Worm (Caenorhabditis elegans) whole organism, L2 larva: Measurements from ENCODE around the gene srg-1.

Experiments
- C34F6.9 ChIP-seq: fragments of 150-350 bp; optimal IDR thresholded peaks from 2 replicates; lab custom pipeline; 2014; ENCODE audit warnings: missing biosample characterization, missing genetic modification characterization
- F13H6.1 ChIP-seq: sonication (generic microtip); optimal IDR thresholded peaks from 2 replicates; lab custom pipeline; 2016; ENCODE audit warnings: missing genetic modification characterization, missing compliant biosample characterization
- R02D3.7 ChIP-seq: fragments of 150-350 bp; optimal IDR thresholded peaks from 2 replicates; lab custom pipeline; 2014; ENCODE audit warnings: missing biosample characterization, missing genetic modification characterization
- ZK546.5 ChIP-seq: sonication (generic microtip); optimal IDR thresholded peaks from 2 replicates; lab custom pipeline; 2017; ENCODE audit warnings: missing biosample characterization, missing genetic modification characterization
- alr-1 ChIP-seq: fragments of 150-350 bp; optimal IDR thresholded peaks from 2 replicates; lab custom pipeline; 2014; ENCODE audit warnings: missing biosample characterization, missing genetic modification characterization
- ama-1 ChIP-seq: fragments of 150-350 bp; optimal IDR thresholded peaks from 2 replicates; lab custom pipeline; 2018; ENCODE audit warnings: inconsistent platforms
- blmp-1 ChIP-seq: sonication (generic microtip); optimal IDR thresholded peaks from 2 replicates; lab custom pipeline; 2017; ENCODE audit warnings: missing genetic modification characterization, mild to moderate bottlenecking, missing compliant biosample characterization, antibody characterized with exemption, moderate library complexity; ENCODE audit not compliant: insufficient read depth
- crh-2 ChIP-seq: sonication (generic microtip); optimal IDR thresholded peaks from 2 replicates; lab custom pipeline; 2017; ENCODE audit warnings: missing biosample characterization, missing genetic modification characterization
- dmd-4 ChIP-seq: sonication (generic microtip); optimal IDR thresholded peaks from 2 replicates; lab custom pipeline; 2017; ENCODE audit warnings: missing biosample characterization, missing genetic modification characterization
- elt-1 ChIP-seq: fragments of 150-350 bp; optimal IDR thresholded peaks from 2 replicates; lab custom pipeline; 2014; ENCODE audit warnings: missing biosample characterization, missing genetic modification characterization
- elt-3 ChIP-seq: sonication (generic microtip); optimal IDR thresholded peaks from 2 replicates; lab custom pipeline; 2017; ENCODE audit warnings: missing biosample characterization, missing genetic modification characterization
- fos-1 ChIP-seq: fragments of 150-350 bp; optimal IDR thresholded peaks from 2 replicates; lab custom pipeline; 2014; ENCODE audit warnings: missing biosample characterization, missing genetic modification characterization
- gmeb-1 ChIP-seq: fragments of 150-350 bp; optimal IDR thresholded peaks from 2 replicates; lab custom pipeline; 2014; ENCODE audit warnings: missing biosample characterization, missing genetic modification characterization
- lin-11 ChIP-seq: fragments of 150-350 bp; sonication (generic microtip); optimal IDR thresholded peaks from 2 replicates; lab custom pipeline; 2014; ENCODE audit warnings: missing biosample characterization, missing genetic modification characterization, inconsistent platforms, mixed read lengths
- lin-13 ChIP-seq: fragments of 150-350 bp; optimal IDR thresholded peaks from 2 replicates; lab custom pipeline; 2014; ENCODE audit warnings: missing biosample characterization, missing genetic modification reagents, missing genetic modification characterization
- lin-39 ChIP-seq: fragments of 150-350 bp; optimal IDR thresholded peaks from 2 replicates; lab custom pipeline; 2014; ENCODE audit warnings: missing biosample characterization, missing genetic modification reagents, missing genetic modification characterization
- lsy-2 ChIP-seq, 2 experiments: fragments of 150-350 bp in 1 of 2; sonication (generic microtip) in 1 of 2; optimal IDR thresholded peaks; 2 replicates each; lab custom pipeline; 2014 to 2017; ENCODE audit warnings: missing biosample characterization in 2 of 2, missing genetic modification characterization in 2 of 2
- mab-5 ChIP-seq: fragments of 150-350 bp; optimal IDR thresholded peaks from 2 replicates; lab custom pipeline; 2014; ENCODE audit warnings: missing biosample characterization, missing genetic modification characterization
- mbf-1 ChIP-seq: sonication (generic microtip); optimal IDR thresholded peaks from 2 replicates; lab custom pipeline; 2017; ENCODE audit warnings: missing biosample characterization, missing genetic modification characterization
- nhr-10 ChIP-seq: sonication (generic microtip); optimal IDR thresholded peaks from 2 replicates; lab custom pipeline; 2017; ENCODE audit warnings: missing biosample characterization, missing genetic modification characterization
- nhr-11 ChIP-seq: fragments of 150-350 bp; optimal IDR thresholded peaks from 2 replicates; lab custom pipeline; 2014; ENCODE audit warnings: missing biosample characterization, missing genetic modification characterization
- nhr-129 ChIP-seq: fragments of 150-350 bp; optimal IDR thresholded peaks from 2 replicates; lab custom pipeline; 2014; ENCODE audit warnings: missing biosample characterization, missing genetic modification characterization
- nhr-21 ChIP-seq: fragments of 150-350 bp; optimal IDR thresholded peaks from 2 replicates; lab custom pipeline; 2014; ENCODE audit warnings: missing biosample characterization, missing genetic modification characterization
- nhr-23 ChIP-seq: fragments of 150-350 bp; optimal IDR thresholded peaks from 2 replicates; lab custom pipeline; 2014; ENCODE audit warnings: missing biosample characterization, missing genetic modification reagents, missing genetic modification characterization
- nhr-237 ChIP-seq: fragments of 150-350 bp; optimal IDR thresholded peaks from 2 replicates; lab custom pipeline; 2014; ENCODE audit warnings: missing biosample characterization, missing genetic modification characterization
- nhr-6 ChIP-seq: fragments of 150-350 bp; optimal IDR thresholded peaks from 2 replicates; lab custom pipeline; 2014; ENCODE audit warnings: missing biosample characterization, missing genetic modification characterization
- peb-1 ChIP-seq: fragments of 150-350 bp; optimal IDR thresholded peaks from 2 replicates; lab custom pipeline; 2014; ENCODE audit warnings: missing biosample characterization, missing genetic modification characterization
- sem-4 ChIP-seq: fragments of 150-350 bp; optimal IDR thresholded peaks from 2 replicates; lab custom pipeline; 2014; ENCODE audit warnings: missing biosample characterization, missing genetic modification reagents, missing genetic modification characterization
- sma-3 ChIP-seq: sonication (generic microtip); optimal IDR thresholded peaks from 2 replicates; lab custom pipeline; 2016; ENCODE audit warnings: missing genetic modification reagents, missing genetic modification characterization, missing compliant biosample characterization
- snpc-4 ChIP-seq: fragments of 150-350 bp; optimal IDR thresholded peaks from 2 replicates; lab custom pipeline; 2014; ENCODE audit warnings: missing biosample characterization, missing genetic modification characterization
- unc-39 ChIP-seq: fragments of 150-350 bp; optimal IDR thresholded peaks from 2 replicates; lab custom pipeline; 2014; ENCODE audit warnings: missing biosample characterization, missing genetic modification characterization
- unc-55 ChIP-seq: fragments of 150-350 bp; sonication (generic microtip); optimal IDR thresholded peaks from 3 replicates; lab custom pipeline; 2014; ENCODE audit warnings: missing biosample characterization, missing genetic modification reagents, missing genetic modification characterization
- unc-62 ChIP-seq: fragments of 150-350 bp; optimal IDR thresholded peaks from 2 replicates; lab custom pipeline; 2014; ENCODE audit warnings: missing biosample characterization, missing genetic modification reagents, missing genetic modification characterization
- ztf-4 ChIP-seq: fragments of 150-350 bp; optimal IDR thresholded peaks from 2 replicates; lab custom pipeline; 2014; ENCODE audit warnings: missing biosample characterization, missing genetic modification characterization

The srg-1 gene

DNA sequence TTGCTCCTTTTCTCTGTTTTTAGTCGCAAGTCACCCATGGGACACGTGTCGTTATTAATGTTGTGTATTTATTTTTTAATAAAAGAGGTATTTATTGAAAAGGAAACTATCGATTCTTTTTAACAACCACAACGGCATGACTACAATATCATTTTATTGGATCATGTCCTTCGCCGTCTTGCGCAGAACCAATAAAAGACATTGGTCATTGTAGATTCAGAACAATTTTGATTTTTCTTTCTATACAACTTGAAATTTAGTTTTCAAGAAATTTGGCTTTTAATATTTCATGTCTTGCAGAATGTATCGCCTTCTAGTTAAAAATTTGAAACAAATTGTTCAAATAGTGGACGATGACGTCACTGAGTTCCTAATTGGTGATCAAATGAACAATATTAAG lies 6.7 kb downstream of the srg-1 start, which contains the start of gene amdh-1:
TSS of gene amdh-1 (plus strand) at position 301 of the 400 bp plus-strand sequence.
- TF ChIP-seq nhr-23 (no peak), mbf-1 (tag; lab: Kevin White, UChicago) (no peak), dmd-4 (tag; lab: Kevin White, UChicago) (no peak), ZK546.5 (tag; lab: Kevin White, UChicago) (no peak), ama-1 (lab: Kevin White, UChicago) (no peak), unc-39 (tag; lab: Kevin White, UChicago) (no peak), lsy-2 (tag; optimal IDR thresholded peaks at IDR 0.05; lab: Kevin White, UChicago) (no peak), nhr-10 (tag; lab: Kevin White, UChicago) (no peak), ztf-4 (tag; lab: Kevin White, UChicago) (no peak)

DNA sequence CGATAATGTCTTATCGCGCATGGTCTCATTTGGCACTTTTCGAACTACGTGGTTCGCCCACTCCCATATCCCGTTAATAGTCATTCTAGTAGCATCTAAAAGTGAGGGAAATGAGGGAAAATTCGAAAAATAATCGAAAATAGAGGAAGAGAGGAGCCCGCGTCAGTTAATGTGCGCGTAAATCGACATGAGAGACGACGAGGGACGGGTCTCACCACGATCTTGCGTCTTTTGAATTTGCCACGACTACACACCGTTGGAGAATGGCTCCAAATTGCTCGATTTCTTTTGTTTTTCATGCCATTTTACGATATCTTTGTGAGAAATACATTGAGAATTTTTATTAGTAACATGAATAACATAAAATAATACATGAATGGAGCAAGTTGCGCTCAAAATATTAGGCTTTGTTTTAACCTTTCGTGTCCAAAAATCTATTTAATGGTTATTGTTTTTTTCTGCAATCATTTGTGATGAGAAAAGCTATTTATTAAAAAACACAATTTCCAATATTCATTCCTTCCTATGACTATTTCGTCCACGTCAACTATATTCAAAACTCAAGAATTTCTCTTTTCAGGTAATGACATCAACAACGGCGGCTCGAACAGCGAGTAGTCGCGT lies 10.0 kb downstream of the srg-1 start, which contains the start of the genes gen-1 and stt-3:
TSS of gene gen-1 (minus strand) at position 95 of the 624 bp plus-strand sequence.
TSS of gene stt-3 (plus strand) at position 574 of the 624 bp plus-strand sequence.
- TF ChIP-seq crh-2 (tag; lab: Kevin White, UChicago) (peak; percentile 86), C34F6.9 (tag; lab: Kevin White, UChicago) (peak; percentile 18), nhr-129 (tag; lab: Kevin White, UChicago) (peak; percentile 43), nhr-11 (tag; lab: Kevin White, UChicago) (no peak), nhr-23 (no peak)

DNA sequence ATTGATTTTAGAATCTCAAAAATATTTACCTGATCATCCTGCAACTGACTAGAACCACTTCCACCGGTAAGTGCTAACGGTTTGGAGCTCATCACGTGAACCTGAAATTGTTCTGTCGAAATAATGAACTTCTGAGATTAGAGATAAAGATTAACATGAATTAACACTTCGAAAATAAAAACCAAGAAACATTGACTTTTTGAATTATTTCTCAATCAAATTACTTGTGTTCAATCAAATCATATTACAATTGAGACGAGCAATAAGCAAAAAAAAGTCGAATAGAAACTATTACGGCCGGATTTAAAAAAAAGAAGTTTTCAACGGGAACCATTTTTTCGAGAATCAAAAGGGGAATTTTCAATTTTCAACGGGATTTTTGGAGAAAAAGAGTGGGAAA lies 12.4 kb downstream of the srg-1 start, which contains the start of gene bcas-2:
TSS of gene bcas-2 (minus strand) at position 101 of the 400 bp plus-strand sequence.
- TF ChIP-seq elt-1 (tag; lab: Kevin White, UChicago): no peak
- TF ChIP-seq alr-1 (tag; lab: Kevin White, UChicago): no peak
- no peak for TF ChIP-seq lin-11 (tag; lab: Kevin White, UChicago)
- no peak for TF ChIP-seq nhr-6 (tag; lab: Kevin White, UChicago)
- TF ChIP-seq unc-55 (GFP tag; lab: Kevin White, UChicago): no peak
- no peak for TF ChIP-seq ama-1 (lab: Kevin White, UChicago)
- no peak for TF ChIP-seq lin-39 (tag; lab: Kevin White, UChicago)
- no peak for TF ChIP-seq gmeb-1 (tag; lab: Kevin White, UChicago)
- no peak for TF ChIP-seq nhr-23
- no peak for TF ChIP-seq R02D3.7 (tag; lab: Kevin White, UChicago)
- TF ChIP-seq lsy-2 (tag; optimal IDR thresholded peaks at IDR 0.05; lab: Kevin White, UChicago): no peak
- no peak for TF ChIP-seq ZK546.5 (tag; lab: Kevin White, UChicago)
- TF ChIP-seq nhr-10 (tag; lab: Kevin White, UChicago): no peak
- no peak for TF ChIP-seq ztf-4 (tag; lab: Kevin White, UChicago)
- TF ChIP-seq sem-4 (tag; lab: Kevin White, UChicago): no peak
- no peak for TF ChIP-seq unc-39 (tag; lab: Kevin White, UChicago)
- no peak for TF ChIP-seq nhr-11 (tag; lab: Kevin White, UChicago)
- no peak for TF ChIP-seq blmp-1 (tag; lab: Kevin White, UChicago)
- no peak for TF ChIP-seq mab-5

DNA sequence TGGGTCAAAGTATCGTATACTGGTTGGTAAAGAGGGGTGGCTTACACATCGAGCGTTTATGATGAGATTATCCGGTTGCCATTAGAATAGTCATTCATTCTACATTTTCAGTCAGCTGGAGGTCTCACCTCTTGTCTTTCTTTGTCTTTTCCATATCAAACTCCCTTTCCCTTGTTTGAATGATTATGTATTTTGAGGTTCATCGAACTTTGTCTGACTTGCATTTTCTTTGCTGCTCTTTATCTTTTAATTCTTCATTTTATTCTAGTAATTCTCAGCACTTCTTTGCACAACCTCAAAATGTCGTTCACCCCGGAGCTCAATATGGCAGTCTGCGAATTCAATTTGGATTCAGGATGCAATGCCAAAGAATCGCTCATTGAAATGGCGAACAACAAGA lies 17.6 kb downstream of the srg-1 start, which contains the start of gene T12A2.3:
TSS of gene T12A2.3 (plus strand) at position 301 of the 400 bp plus-strand sequence.
- TF ChIP-seq snpc-4: no peak
- TF ChIP-seq fos-1 (tag; lab: Kevin White, UChicago): no peak
- no peak for TF ChIP-seq ama-1 (lab: Kevin White, UChicago)
- no peak for TF ChIP-seq elt-3 (tag; lab: Kevin White, UChicago)
- no peak for TF ChIP-seq sma-3 (GFP tag; lab: Kevin White, UChicago)
- TF ChIP-seq unc-62: no peak
- TF ChIP-seq nhr-21 (tag; lab: Kevin White, UChicago): no peak
- TF ChIP-seq crh-2 (tag; lab: Kevin White, UChicago): no peak
- no peak for TF ChIP-seq lin-13 (GFP tag; lab: Kevin White, UChicago)
- no peak for TF ChIP-seq sem-4 (tag; lab: Kevin White, UChicago)
- no peak for TF ChIP-seq lin-39 (tag; lab: Kevin White, UChicago)
- TF ChIP-seq F13H6.1 (tag; lab: Kevin White, UChicago): no peak
- TF ChIP-seq nhr-23: no peak
- TF ChIP-seq nhr-237 (tag; lab: Kevin White, UChicago): no peak
- no peak for TF ChIP-seq peb-1 (tag; lab: Kevin White, UChicago)
